Fruit fly (Drosophila melanogaster) whole organism, adult: ENCODE results near the gene CG7509.

Source experiments
- CG11617 ChIP-seq: fragments of 200-800 bp; sonication (Bioruptor generic); optimal IDR thresholded peaks from 2 replicates; lab custom pipeline; 2017; ENCODE audit warnings: mild to moderate bottlenecking, missing biosample characterization, missing genetic modification reagents, missing genetic modification characterization
- Clk ChIP-seq: fragments of 200-800 bp; sonication (Bioruptor generic); optimal IDR thresholded peaks from 2 replicates; lab custom pipeline; 2017; ENCODE audit warnings: missing biosample characterization, missing genetic modification characterization
- Crg-1 ChIP-seq: fragments of 200-800 bp; sonication (Bioruptor generic); optimal IDR thresholded peaks from 2 replicates; lab custom pipeline; 2016; ENCODE audit warnings: missing biosample characterization, missing genetic modification characterization
- bab1 ChIP-seq: fragments of 200-800 bp; sonication (Bioruptor generic); optimal IDR thresholded peaks from 3 replicates; lab custom pipeline; 2019; ENCODE audit warnings: missing biosample characterization, mild to moderate bottlenecking, missing genetic modification characterization, moderate library complexity
- kay ChIP-seq: fragments of 200-800 bp; sonication (Bioruptor generic); peaks from one replicate; lab custom pipeline; 2016; ENCODE audit warnings: missing biosample characterization, missing genetic modification characterization, borderline replicate concordance
- toe ChIP-seq: fragments of 200-800 bp; sonication (Bioruptor generic); optimal IDR thresholded peaks from 2 replicates; lab custom pipeline; 2016; ENCODE audit warnings: missing biosample characterization, missing genetic modification characterization

DNA sequence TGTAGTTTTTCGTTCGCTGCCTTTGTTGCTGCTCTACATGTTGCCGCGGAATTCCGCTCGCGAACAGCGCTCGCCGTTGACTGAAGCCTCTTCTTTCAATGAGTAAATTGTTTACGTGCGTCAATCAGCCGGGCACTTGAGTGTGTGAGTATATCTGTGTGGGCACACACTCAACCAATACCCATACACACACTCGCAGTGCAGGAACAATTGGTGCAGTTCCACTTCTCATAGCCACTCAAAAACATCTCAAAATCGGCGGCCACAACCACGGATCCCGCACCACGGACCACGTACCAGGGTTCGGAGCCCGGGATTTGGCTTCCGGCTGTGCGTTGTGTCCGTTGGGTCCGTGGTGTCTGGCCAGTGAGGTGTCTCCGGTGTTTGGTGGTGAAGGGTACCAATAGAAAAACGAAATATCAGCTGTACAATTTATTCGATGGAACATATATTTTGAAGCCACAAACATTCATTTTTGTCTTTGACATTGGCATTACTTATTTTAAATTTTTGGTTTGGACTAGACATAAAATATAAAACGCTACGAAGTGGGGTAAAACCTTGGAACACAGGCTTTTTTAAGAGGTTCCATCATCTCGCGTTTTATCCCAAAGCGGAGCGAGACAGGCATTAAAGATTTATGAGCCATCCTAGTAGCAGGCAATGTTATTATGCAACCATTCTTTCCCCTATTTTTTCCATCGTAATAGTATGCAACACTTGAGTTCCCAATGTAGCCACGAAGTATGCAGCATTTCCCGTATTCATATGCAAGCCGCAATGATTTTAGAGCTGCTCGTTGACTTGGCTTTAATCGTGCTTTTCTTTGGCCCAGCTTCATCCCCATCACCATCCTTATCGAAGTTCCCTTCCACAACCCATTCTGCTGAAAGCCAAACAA is 35.2 kb upstream of the CG7509 start, which contains the start of gene CG13707:
- no peak for TF ChIP-seq kay (GFP tag; lab: Kevin White, UChicago)
- TF ChIP-seq CG11617 (GFP tag; lab: Kevin White, UChicago) = no peak
- TF ChIP-seq Crg-1 (GFP tag; lab: Kevin White, UChicago) = no peak
- TF ChIP-seq Clk (GFP tag; lab: Kevin White, UChicago) = no peak
- TF ChIP-seq toe (GFP tag; lab: Kevin White, UChicago) = no peak
- TF ChIP-seq bab1 (GFP tag; lab: Kevin White, UChicago) = no peak
